Worm (Caenorhabditis elegans): ENCODE measurements around the gene hint-3.

DNA sequence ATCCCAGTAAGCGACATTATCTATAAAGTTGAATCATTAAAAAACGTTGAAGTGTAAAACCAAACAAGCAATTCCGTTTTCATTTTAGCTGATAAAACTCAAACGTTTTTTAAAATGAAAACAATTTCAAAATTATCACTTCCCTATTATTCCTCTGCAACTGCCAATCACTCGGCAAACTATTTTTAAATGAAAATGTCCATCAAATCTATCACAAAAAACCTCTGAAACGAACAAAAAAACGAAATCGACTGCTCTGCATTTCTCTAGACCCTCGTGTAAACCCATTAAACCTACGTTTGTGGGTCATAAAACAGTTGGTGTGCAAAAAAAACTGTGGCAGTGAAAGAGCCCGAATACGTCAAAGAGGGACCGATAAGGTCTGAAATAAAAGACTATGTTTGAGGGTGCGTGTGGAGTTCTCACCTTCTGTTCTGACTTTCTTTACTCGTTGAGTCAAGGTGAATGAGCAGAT, 17.8 kb upstream of the hint-3 start, which contains the start of gene fbxl-5:
- no peak for TF ChIP-seq efl-1 (GFP tag; optimal IDR thresholded peaks at IDR 0.05)
- TF ChIP-seq mel-28 (tag; optimal IDR thresholded peaks at IDR 0.05; ENCODE audit: borderline replicate concordance), result no peak
- no peak for TF ChIP-seq F52B5.7 (tag; optimal IDR thresholded peaks at IDR 0.05)
- no peak for TF ChIP-seq hlh-12 (tag; optimal IDR thresholded peaks at IDR 0.05)
- no peak for TF ChIP-seq attf-6 (GFP tag; IDR thresholded peaks at IDR 0.05)
- no peak for TF ChIP-seq dpl-1 (GFP tag; optimal IDR thresholded peaks at IDR 0.05)
- TF ChIP-seq mcd-1 (GFP tag; IDR thresholded peaks at IDR 0.05), result no peak
- TF ChIP-seq pha-4 (tag; optimal IDR thresholded peaks at IDR 0.05), result no peak
- TF ChIP-seq F22D6.2 (tag; optimal IDR thresholded peaks at IDR 0.05), result no peak
- no peak for TF ChIP-seq lag-1 (GFP tag; IDR thresholded peaks at IDR 0.05)
- TF ChIP-seq lin-35 (GFP tag; optimal IDR thresholded peaks at IDR 0.05), result no peak
- no peak for TF ChIP-seq attf-5 (GFP tag; optimal IDR thresholded peaks at IDR 0.05)
- no peak for TF ChIP-seq snpc-4 (GFP tag; optimal IDR thresholded peaks at IDR 0.05)
- no peak for TF ChIP-seq snpc-4 (tag; optimal IDR thresholded peaks at IDR 0.05)

Data from whole organism, young adult.